Fruit fly (Drosophila melanogaster) whole organism, embryonic: ENCODE data around the gene Rtnl2.

Experiments
- Antp ChIP-seq: fragments of 200-800 bp; sonication (Bioruptor generic); optimal IDR thresholded peaks from 3 replicates; lab custom pipeline; 2016; ENCODE audit warnings: missing biosample characterization, missing genetic modification characterization
- C15 ChIP-seq: fragments of 200-800 bp; sonication (Bioruptor generic); IDR thresholded peaks from 3 replicates; pipeline ENCODE4 v1.3.6; 2022; ENCODE audit warnings: missing biosample characterization, missing genetic modification characterization
- CG10321 ChIP-seq: fragments of 200-800 bp; sonication (Bioruptor generic); IDR thresholded peaks from 2 replicates; pipeline ENCODE4 v1.3.6; 2022; ENCODE audit warnings: missing biosample characterization, missing genetic modification characterization
- CG11504 ChIP-seq: fragments of 200-800 bp; sonication (Bioruptor generic); optimal IDR thresholded peaks from 3 replicates; lab custom pipeline; 2019; ENCODE audit warnings: missing biosample characterization, mild to moderate bottlenecking, missing genetic modification characterization, moderate library complexity
- CG12299 ChIP-seq: fragments of 200-800 bp; sonication (Bioruptor generic); optimal IDR thresholded peaks from 2 replicates; lab custom pipeline; 2018; ENCODE audit warnings: missing biosample characterization, mild to moderate bottlenecking, missing genetic modification characterization
- CG13624 ChIP-seq: fragments of 200-800 bp; sonication (Bioruptor generic); optimal IDR thresholded peaks from 2 replicates; lab custom pipeline; 2016; ENCODE audit warnings: missing biosample characterization, missing genetic modification characterization
- CG15073 ChIP-seq: fragments of 200-800 bp; sonication (Bioruptor generic); optimal IDR thresholded peaks from 2 replicates; lab custom pipeline; 2016; ENCODE audit warnings: missing biosample characterization, missing genetic modification characterization
- CG16813 ChIP-seq: fragments of 200-800 bp; sonication (Bioruptor generic); IDR thresholded peaks from 3 replicates; pipeline ENCODE4 v1.3.6; 2022; ENCODE audit warnings: missing biosample characterization, missing genetic modification characterization; ENCODE audit not compliant: partially characterized antibody
- CG1832 ChIP-seq: fragments of 200-800 bp; sonication (Bioruptor generic); optimal IDR thresholded peaks from 2 replicates; lab custom pipeline; 2017; ENCODE audit warnings: missing biosample characterization, mild to moderate bottlenecking, missing genetic modification characterization, inconsistent platforms
- CG2116 ChIP-seq: fragments of 200-800 bp; sonication (Bioruptor generic); optimal IDR thresholded peaks from 3 replicates; lab custom pipeline; 2018; ENCODE audit warnings: missing biosample characterization, mild to moderate bottlenecking, missing genetic modification characterization
- CG30431 ChIP-seq: fragments of 200-800 bp; sonication (Bioruptor generic); optimal IDR thresholded peaks from 2 replicates; lab custom pipeline; 2017; ENCODE audit warnings: missing biosample characterization, missing genetic modification characterization
- CG3065 ChIP-seq: fragments of 200-800 bp; sonication (Bioruptor generic); optimal IDR thresholded peaks from 2 replicates; lab custom pipeline; 2016; ENCODE audit warnings: missing biosample characterization, missing genetic modification characterization
- CG3281 ChIP-seq: fragments of 200-800 bp; sonication (Bioruptor generic); optimal IDR thresholded peaks from 3 replicates; lab custom pipeline; 2017; ENCODE audit warnings: missing biosample characterization, mild to moderate bottlenecking, missing genetic modification characterization
- CG6654 ChIP-seq: fragments of 200-800 bp; sonication (Bioruptor generic); optimal IDR thresholded peaks from 2 replicates; lab custom pipeline; 2017; ENCODE audit warnings: missing biosample characterization, mild to moderate bottlenecking, missing genetic modification characterization
- CG7271 ChIP-seq: fragments of 200-800 bp; sonication (Bioruptor generic); optimal IDR thresholded peaks from 2 replicates; lab custom pipeline; 2018; ENCODE audit warnings: missing biosample characterization, mild to moderate bottlenecking, missing genetic modification characterization, moderate library complexity
- CG7928 ChIP-seq: fragments of 200-800 bp; sonication (Bioruptor generic); optimal IDR thresholded peaks from 2 replicates; lab custom pipeline; 2017; ENCODE audit warnings: missing biosample characterization, mild to moderate bottlenecking, missing genetic modification characterization
- CTCF ChIP-seq: fragments of 200-800 bp; sonication (Bioruptor generic); optimal IDR thresholded peaks from 2 replicates; lab custom pipeline; 2017; ENCODE audit warnings: missing biosample characterization, mild to moderate bottlenecking, missing genetic modification characterization, moderate library complexity
- CkIIα-i1 ChIP-seq: fragments of 200-800 bp; sonication (Bioruptor generic); IDR thresholded peaks from 2 replicates; pipeline ENCODE4 v1.3.6; 2022; ENCODE audit warnings: missing biosample characterization, missing genetic modification characterization
- CrebB ChIP-seq: fragments of 200-800 bp; sonication (Bioruptor generic); optimal IDR thresholded peaks from 3 replicates; lab custom pipeline; 2018; ENCODE audit warnings: missing biosample characterization, mild to moderate bottlenecking, missing genetic modification characterization
- Dbx ChIP-seq: fragments of 200-800 bp; sonication (Bioruptor generic); IDR thresholded peaks from 3 replicates; pipeline ENCODE4 v1.3.6; 2022; ENCODE audit warnings: missing biosample characterization, missing genetic modification characterization
- Dll ChIP-seq: fragments of 200-800 bp; sonication (Bioruptor generic); IDR thresholded peaks from 4 replicates; pipeline ENCODE4 v1.3.6; 2022; ENCODE audit warnings: missing biosample characterization, missing genetic modification characterization; ENCODE audit not compliant: partially characterized antibody
- Fer1 ChIP-seq: fragments of 200-800 bp; sonication (Bioruptor generic); optimal IDR thresholded peaks from 2 replicates; lab custom pipeline; 2017; ENCODE audit warnings: missing biosample characterization, mild to moderate bottlenecking, missing genetic modification characterization
- GATAe ChIP-seq: fragments of 200-800 bp; sonication (Bioruptor generic); conservative IDR thresholded peaks from 2 replicates; pipeline ENCODE4 v1.3.6; 2022; ENCODE audit warnings: missing biosample characterization, missing genetic modification characterization
- HLH3B ChIP-seq: fragments of 200-800 bp; sonication (Bioruptor generic); IDR thresholded peaks from 2 replicates; pipeline ENCODE4 v1.3.6; 2022; ENCODE audit warnings: missing biosample characterization, missing genetic modification characterization
- MTF-1 ChIP-seq: fragments of 200-800 bp; sonication (Bioruptor generic); optimal IDR thresholded peaks from 2 replicates; lab custom pipeline; 2018; ENCODE audit warnings: missing biosample characterization, mild to moderate bottlenecking, missing genetic modification characterization, borderline replicate concordance
- Myb ChIP-seq: fragments of 200-800 bp; sonication (Bioruptor generic); optimal IDR thresholded peaks from 2 replicates; lab custom pipeline; 2016; ENCODE audit warnings: missing biosample characterization, missing genetic modification characterization
- NC2α ChIP-seq: fragments of 200-800 bp; sonication (Bioruptor generic); optimal IDR thresholded peaks from 2 replicates; lab custom pipeline; 2016; ENCODE audit warnings: missing biosample characterization, missing genetic modification characterization
- amos ChIP-seq: fragments of 200-800 bp; sonication (Bioruptor generic); IDR thresholded peaks from 2 replicates; pipeline ENCODE4 v1.3.6; 2022; ENCODE audit warnings: missing biosample characterization, missing genetic modification characterization; ENCODE audit not compliant: partially characterized antibody
- ase ChIP-seq: fragments of 200-800 bp; sonication (Bioruptor generic); IDR thresholded peaks from 3 replicates; pipeline ENCODE4 v1.3.6; 2022; ENCODE audit warnings: missing biosample characterization, missing genetic modification characterization
- crol ChIP-seq: fragments of 200-800 bp; sonication (Bioruptor generic); IDR thresholded peaks from 2 replicates; pipeline ENCODE4 v1.3.6; 2022; ENCODE audit warnings: missing biosample characterization, missing genetic modification characterization
- crp ChIP-seq, 2 experiments: fragments of 200-800 bp; sonication (Bioruptor generic); optimal IDR thresholded peaks; 2 replicates in 1 of 2; 3 replicates in 1 of 2; lab custom pipeline; 2017; ENCODE audit warnings: missing biosample characterization in 2 of 2, missing genetic modification characterization in 2 of 2, mild to moderate bottlenecking in 1 of 2, moderate library complexity in 1 of 2
- dpn ChIP-seq, 2 experiments: fragments of 200-800 bp; sonication (Bioruptor generic); optimal IDR thresholded peaks; 3 replicates each; lab custom pipeline; 2016; ENCODE audit warnings: missing biosample characterization in 2 of 2, missing genetic modification characterization in 2 of 2
- dysf ChIP-seq: fragments of 200-800 bp; sonication (Bioruptor generic); IDR thresholded peaks from 3 replicates; pipeline ENCODE4 v1.3.6; 2022; ENCODE audit warnings: missing biosample characterization, missing genetic modification characterization
- eve ChIP-seq, 2 experiments: fragments of >200 bp; optimal IDR thresholded peaks; 2 replicates each; lab custom pipeline; 2017; ENCODE audit warnings: missing biosample characterization in 2 of 2, missing genetic modification characterization in 2 of 2
- ftz-f1 ChIP-seq: fragments of 200-800 bp; sonication (Bioruptor generic); optimal IDR thresholded peaks from 2 replicates; lab custom pipeline; 2016; ENCODE audit warnings: missing biosample characterization, missing genetic modification characterization
- gcm ChIP-seq: fragments of 200-800 bp; sonication (Bioruptor generic); optimal IDR thresholded peaks from 2 replicates; lab custom pipeline; 2019; ENCODE audit warnings: missing biosample characterization, mild to moderate bottlenecking, missing genetic modification characterization, moderate library complexity
- grau ChIP-seq: fragments of 200-800 bp; optimal IDR thresholded peaks from 3 replicates; lab custom pipeline; 2019; ENCODE audit warnings: missing biosample characterization, mild to moderate bottlenecking, missing genetic modification characterization, moderate library complexity
- ind ChIP-seq: fragments of 200-800 bp; sonication (Bioruptor generic); optimal IDR thresholded peaks from 3 replicates; lab custom pipeline; 2016; ENCODE audit warnings: missing biosample characterization, missing genetic modification characterization
- lilli ChIP-seq: fragments of 200-800 bp; sonication (Bioruptor generic); optimal IDR thresholded peaks from 3 replicates; lab custom pipeline; 2016; ENCODE audit warnings: missing biosample characterization, missing genetic modification characterization
- lov ChIP-seq, 2 experiments: fragments of 200-800 bp in 1 of 2; fragments of >200 bp in 1 of 2; sonication (Bioruptor generic) in 1 of 2; IDR thresholded peaks in 1 of 2; optimal IDR thresholded peaks in 1 of 2; 2 replicates in 1 of 2; 3 replicates in 1 of 2; pipeline versions ENCODE4 v1.3.6 to Lab custom; 2017 to 2022; ENCODE audit warnings: missing biosample characterization in 1 of 2, missing genetic modification characterization in 1 of 2
- oc ChIP-seq: fragments of 200-800 bp; sonication (Bioruptor generic); optimal IDR thresholded peaks from 2 replicates; lab custom pipeline; 2018; ENCODE audit warnings: missing biosample characterization, mild to moderate bottlenecking, missing genetic modification characterization, moderate library complexity
- odd ChIP-seq: fragments of 200-800 bp; sonication (Bioruptor generic); optimal IDR thresholded peaks from 2 replicates; lab custom pipeline; 2017; ENCODE audit warnings: missing biosample characterization, mild to moderate bottlenecking, missing genetic modification characterization
- pum ChIP-seq: fragments of 200-800 bp; sonication (Bioruptor generic); optimal IDR thresholded peaks from 2 replicates; lab custom pipeline; 2016; ENCODE audit warnings: missing biosample characterization, missing genetic modification characterization
- pzg ChIP-seq: fragments of 200-800 bp; sonication (Bioruptor generic); optimal IDR thresholded peaks from 3 replicates; lab custom pipeline; 2018; ENCODE audit warnings: missing biosample characterization, mild to moderate bottlenecking, missing genetic modification characterization, moderate library complexity
- sd ChIP-seq: fragments of 200-800 bp; sonication (Bioruptor generic); optimal IDR thresholded peaks from 3 replicates; lab custom pipeline; 2018; ENCODE audit warnings: missing biosample characterization, mild to moderate bottlenecking, missing genetic modification characterization, moderate library complexity
- sim ChIP-seq: fragments of 200-800 bp; sonication (Bioruptor generic); IDR thresholded peaks from 2 replicates; pipeline ENCODE4 v1.3.6; 2022; ENCODE audit warnings: missing biosample characterization, missing genetic modification characterization
- slp2 ChIP-seq: fragments of 200-800 bp; sonication (Bioruptor generic); optimal IDR thresholded peaks from 2 replicates; lab custom pipeline; 2016; ENCODE audit warnings: missing biosample characterization, missing genetic modification characterization
- tin ChIP-seq: fragments of 200-800 bp; sonication (Bioruptor generic); optimal IDR thresholded peaks from 3 replicates; lab custom pipeline; 2016; ENCODE audit warnings: missing biosample characterization, missing genetic modification characterization

Gene Rtnl2

DNA sequence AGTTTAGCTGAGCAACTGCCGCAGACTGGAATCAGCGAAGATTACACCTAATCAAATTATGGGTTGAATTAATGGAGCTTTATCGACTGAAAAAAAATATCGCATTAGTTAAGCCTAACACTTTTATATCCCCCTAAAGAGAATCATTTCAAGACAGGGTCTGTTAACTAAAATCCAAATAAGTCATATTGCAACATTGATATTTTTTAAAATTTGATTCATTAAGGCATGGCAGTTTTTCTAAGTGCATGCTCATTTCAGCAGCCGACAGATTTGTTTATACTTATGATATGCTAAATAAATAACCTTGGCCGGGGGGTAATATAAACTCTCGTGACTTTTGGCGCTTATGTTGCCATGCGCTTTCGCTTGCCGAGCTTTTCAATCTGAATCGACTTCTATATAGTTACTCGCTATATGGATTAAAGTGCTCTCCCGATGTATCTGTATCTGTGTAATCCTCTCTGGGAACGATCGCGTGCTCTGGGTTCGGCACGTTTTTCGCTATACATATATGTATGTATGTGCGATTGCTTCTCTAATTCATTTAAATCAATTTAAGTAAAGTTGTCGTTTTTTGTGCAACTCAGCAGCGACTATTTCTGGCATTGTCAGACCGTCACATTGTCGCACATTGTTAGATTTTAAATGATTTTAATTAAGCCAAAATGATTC lies 23.6 kb downstream of the Rtnl2 start (continued):
- TF ChIP-seq CG10321 (GFP tag; lab: Robert Waterston, UW) (peak; percentile 57), ftz-f1 (peak; percentile 88), tin (peak; percentile 52), CrebB (tag; lab: Kevin White, UChicago) (peak; percentile 81), amos (GFP tag; lab: Robert Waterston, UW) (no peak), ase (GFP tag; lab: Robert Waterston, UW) (no peak; the same call in 1 of the 3 replicates), slp2 (GFP tag; lab: Kevin White, UChicago) (peak; percentile 68), lilli (peak; percentile 94), CG15073 (GFP tag; lab: Kevin White, UChicago) (no peak), Myb (GFP tag; lab: Kevin White, UChicago) (peak; percentile 80), CTCF (no peak), crol (GFP tag; lab: Robert Waterston, UW) (no peak), sim (GFP tag; lab: Robert Waterston, UW) (no peak), Dll (no peak), sd (tag; lab: Kevin White, UChicago) (peak; percentile 77), CG12299 (tag; lab: Kevin White, UChicago) (peak; percentile 51), CG16813 (no peak), dpn (GFP tag; optimal IDR thresholded peaks at IDR 0.05; lab: Kevin White, UChicago) (peak; percentile 83 to 89)

DNA sequence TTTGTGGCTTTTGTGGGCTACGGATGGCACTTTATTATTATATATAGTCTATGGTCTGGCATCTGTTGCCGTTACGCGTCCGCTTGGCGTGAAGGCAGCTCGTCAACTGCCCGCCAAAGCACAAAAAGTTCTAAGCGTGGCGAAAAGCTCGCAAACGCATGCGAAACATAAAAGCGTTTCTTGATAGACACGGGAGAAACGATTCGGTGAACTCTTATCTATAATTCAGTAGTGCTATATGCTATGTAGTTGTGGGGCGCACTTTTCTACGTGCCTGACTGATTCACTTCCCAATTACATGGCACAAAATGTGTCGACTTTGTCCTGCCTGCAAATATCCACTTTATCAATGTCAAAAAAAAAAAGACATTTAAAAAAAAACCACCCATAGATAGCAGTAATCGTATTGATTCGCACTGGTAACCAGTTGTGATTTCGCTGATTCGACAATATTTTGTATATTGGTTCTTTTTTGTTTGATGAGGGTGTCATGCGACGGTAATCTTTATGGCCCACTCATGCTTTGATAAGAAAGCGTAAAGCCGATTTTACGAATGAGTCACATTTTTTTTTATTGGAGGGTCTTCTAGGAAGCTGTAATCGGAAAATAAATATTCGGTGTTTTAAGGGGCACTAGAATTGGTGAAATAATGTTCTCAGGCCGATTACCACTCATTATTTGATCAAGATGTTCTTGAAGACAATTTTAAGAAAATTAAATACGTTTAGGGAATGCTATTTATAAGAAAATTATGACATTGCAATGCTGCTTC lies 24.9 kb downstream of the Rtnl2 start, which contains the start of gene alpha-Est9:
Gene alpha-Est9 (minus strand): TSS at position 110 of the 773 bp plus-strand sequence.
- TF ChIP-seq oc (tag; lab: Kevin White, UChicago), result no peak
- TF ChIP-seq ind (GFP tag; lab: Kevin White, UChicago), result no peak
- no peak for TF ChIP-seq CkIIα-i1
- TF ChIP-seq NC2α, result no peak
- no peak for TF ChIP-seq tin
- no peak for TF ChIP-seq CG11504 (tag; lab: Kevin White, UChicago)
- peak; percentile 38 for TF ChIP-seq sd (tag; lab: Kevin White, UChicago)
- TF ChIP-seq dysf, result peak; percentile 25; the same call in 1 of the 3 replicates
- TF ChIP-seq lov (optimal IDR thresholded peaks at IDR 0.05; lab: Kevin White, UChicago), result no peak
- TF ChIP-seq lov (GFP tag; IDR thresholded peaks at IDR 0.05; lab: Robert Waterston, UW), result no peak
- TF ChIP-seq grau, result peak; percentile 11
- TF ChIP-seq Dbx (GFP tag; lab: Robert Waterston, UW), result peak; percentile 65; the same call in 2 of the 3 replicates
- no peak for TF ChIP-seq CG7271 (tag; lab: Kevin White, UChicago)
- TF ChIP-seq CG7928 (GFP tag; lab: Kevin White, UChicago), result no peak
- peak in 1 of 2 experiments; percentile 14 for TF ChIP-seq eve (GFP tag; optimal IDR thresholded peaks at IDR 0.05; lab: Kevin White, UChicago)
- no peak for TF ChIP-seq CG6654
- peak; percentile 8; the same call in 1 of the 2 replicates for TF ChIP-seq GATAe
- TF ChIP-seq Antp (GFP tag; lab: Kevin White, UChicago), result no peak
- TF ChIP-seq gcm (GFP tag; lab: Kevin White, UChicago), result no peak
- no peak for TF ChIP-seq CG2116 (GFP tag; lab: Kevin White, UChicago)
- no peak for TF ChIP-seq crp (GFP tag; optimal IDR thresholded peaks at IDR 0.05; lab: Kevin White, UChicago)
- TF ChIP-seq CG13624 (GFP tag; lab: Kevin White, UChicago), result no peak
- no peak for TF ChIP-seq C15 (GFP tag; lab: Robert Waterston, UW)
- TF ChIP-seq MTF-1 (GFP tag; lab: Kevin White, UChicago), result no peak
- no peak for TF ChIP-seq pum
- TF ChIP-seq CG30431 (GFP tag; lab: Kevin White, UChicago), result no peak
- TF ChIP-seq Fer1, result peak; percentile 45
- no peak for TF ChIP-seq pzg
- TF ChIP-seq CG3281 (GFP tag; lab: Kevin White, UChicago), result no peak
- TF ChIP-seq CG1832, result no peak
- no peak for TF ChIP-seq CG3065 (GFP tag; lab: Kevin White, UChicago)
- TF ChIP-seq HLH3B, result no peak
- TF ChIP-seq odd, result no peak
